Fruit fly (Drosophila melanogaster): ENCODE data around the gene CG33235.

CG33235 gene

DNA sequence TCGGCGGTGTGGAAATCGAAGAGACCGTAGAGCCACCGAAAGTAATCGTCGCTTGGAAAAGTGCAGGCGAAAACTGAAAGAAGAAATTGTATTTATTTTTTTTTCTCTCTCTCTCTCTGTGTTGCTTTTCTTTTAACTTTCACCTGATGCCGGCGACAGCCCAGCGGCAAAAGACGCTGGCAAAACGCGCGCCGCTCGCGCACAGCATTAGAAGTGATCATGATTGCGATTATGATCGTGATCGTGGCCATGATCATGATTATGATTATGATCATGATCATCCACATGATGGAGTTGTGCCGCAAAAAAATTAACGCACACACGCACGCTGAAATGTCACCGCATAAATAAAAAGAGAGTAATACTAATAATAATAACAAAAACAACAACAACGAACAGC lies 19.9 kb upstream of the CG33235 start:
- TF ChIP-seq pan (optimal IDR thresholded peaks at IDR 0.05) = no peak
- TF ChIP-seq psq (optimal IDR thresholded peaks at IDR 0.05) = no peak
- no peak for TF ChIP-seq EcR (GFP tag; optimal IDR thresholded peaks at IDR 0.05)
- no peak for TF ChIP-seq CG8478 (optimal IDR thresholded peaks at IDR 0.05)
- TF ChIP-seq usp (GFP tag; optimal IDR thresholded peaks at IDR 0.05) = no peak
- no peak for TF ChIP-seq Dll (optimal IDR thresholded peaks at IDR 0.05)

DNA sequence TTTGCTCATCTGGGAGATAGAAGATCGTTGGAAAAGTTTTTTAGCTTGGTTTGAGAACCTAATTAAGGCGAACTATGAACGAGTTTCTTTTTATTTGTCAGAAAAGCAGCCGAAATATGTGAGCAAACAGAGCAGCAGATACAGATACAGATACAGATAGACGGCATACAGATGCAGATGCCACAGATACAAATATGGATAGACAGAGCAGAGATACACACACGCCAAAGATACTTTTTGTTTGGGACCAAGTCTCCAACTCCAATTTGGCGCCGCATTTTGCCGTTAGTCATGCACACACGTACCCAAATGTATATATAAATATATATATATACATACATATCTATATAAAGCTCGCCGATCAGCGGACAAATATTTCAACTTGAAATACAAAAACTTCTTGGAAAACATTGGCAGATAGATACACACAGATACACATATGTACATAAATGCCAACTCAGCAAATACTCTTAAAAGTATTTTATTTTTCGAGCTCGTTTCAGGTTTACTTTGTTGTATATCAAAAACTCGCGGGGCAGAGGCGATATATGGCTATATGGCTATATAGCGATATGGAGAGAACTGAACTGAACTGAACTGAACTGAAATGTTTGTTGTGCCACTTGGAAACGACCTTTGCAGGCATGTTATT lies 18.9 kb upstream of the CG33235 start:
- TF ChIP-seq pan (optimal IDR thresholded peaks at IDR 0.05) (no peak), usp (GFP tag; optimal IDR thresholded peaks at IDR 0.05) (no peak), CG8478 (optimal IDR thresholded peaks at IDR 0.05) (no peak), psq (optimal IDR thresholded peaks at IDR 0.05) (no peak), Dll (optimal IDR thresholded peaks at IDR 0.05) (no peak), EcR (GFP tag; optimal IDR thresholded peaks at IDR 0.05) (no peak)

DNA sequence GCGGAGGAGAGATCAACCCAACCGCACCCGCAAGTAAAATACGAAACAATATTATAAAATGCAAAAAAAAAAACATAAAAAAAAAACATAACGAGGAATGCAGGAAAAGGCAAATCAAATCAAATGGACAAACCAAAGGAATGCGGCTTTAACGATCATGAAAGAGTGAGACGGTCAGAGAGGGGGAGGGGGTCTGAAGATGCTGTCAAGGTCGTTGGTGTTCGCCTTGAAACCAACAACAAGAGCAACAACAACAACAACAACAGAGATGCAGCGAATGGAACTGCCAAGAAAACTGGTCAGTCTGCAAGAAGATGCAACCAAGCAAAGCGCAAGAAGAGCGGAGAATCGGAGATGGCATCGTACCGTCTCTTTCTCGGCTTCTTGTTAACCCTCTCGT lies 14.8 kb upstream of the CG33235 start:
- no peak for TF ChIP-seq CG8478 (optimal IDR thresholded peaks at IDR 0.05)
- TF ChIP-seq EcR (GFP tag; optimal IDR thresholded peaks at IDR 0.05) = no peak
- no peak for TF ChIP-seq usp (GFP tag; optimal IDR thresholded peaks at IDR 0.05)
- no peak for TF ChIP-seq psq (optimal IDR thresholded peaks at IDR 0.05)
- no peak for TF ChIP-seq Dll (optimal IDR thresholded peaks at IDR 0.05)
- no peak for TF ChIP-seq pan (optimal IDR thresholded peaks at IDR 0.05)

DNA sequence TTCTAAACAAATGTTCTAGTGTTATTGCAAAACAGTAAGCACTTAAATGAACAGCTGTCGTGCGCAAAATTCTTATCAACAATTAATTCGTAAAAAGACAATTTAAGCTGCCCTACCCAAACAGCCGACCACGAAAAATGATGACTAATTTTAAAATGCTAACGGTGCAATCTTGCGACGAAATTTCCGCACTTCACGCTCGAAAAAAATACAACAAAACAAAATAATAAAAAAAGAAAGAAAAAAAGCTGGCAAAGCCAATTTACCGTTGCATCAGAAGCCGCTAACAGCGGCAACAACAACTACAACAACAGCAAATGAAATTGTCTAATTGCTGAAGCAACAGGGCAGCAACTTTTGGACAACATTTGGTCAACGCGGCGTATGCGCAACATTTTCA lies 12.3 kb upstream of the CG33235 start:
- TF ChIP-seq Dll (optimal IDR thresholded peaks at IDR 0.05) (no peak), pan (optimal IDR thresholded peaks at IDR 0.05) (no peak), CG8478 (optimal IDR thresholded peaks at IDR 0.05) (no peak), psq (optimal IDR thresholded peaks at IDR 0.05) (no peak), usp (GFP tag; optimal IDR thresholded peaks at IDR 0.05) (no peak), EcR (GFP tag; optimal IDR thresholded peaks at IDR 0.05) (no peak)

- TF ChIP-seq EcR (GFP tag; optimal IDR thresholded peaks at IDR 0.05) (no peak), usp (GFP tag; optimal IDR thresholded peaks at IDR 0.05) (no peak), pan (optimal IDR thresholded peaks at IDR 0.05) (no peak), Dll (optimal IDR thresholded peaks at IDR 0.05) (no peak), CG8478 (optimal IDR thresholded peaks at IDR 0.05) (no peak), psq (optimal IDR thresholded peaks at IDR 0.05) (no peak)
Observed at dm6 chrX:11501221-11501961, 10.0 kb upstream of the CG33235 start.

dm6 chrX:11500284-11500683 lies 8.9 kb upstream of the CG33235 start:
- no peak for TF ChIP-seq Dll (optimal IDR thresholded peaks at IDR 0.05)
- no peak for TF ChIP-seq EcR (GFP tag; optimal IDR thresholded peaks at IDR 0.05)
- no peak for TF ChIP-seq CG8478 (optimal IDR thresholded peaks at IDR 0.05)
- TF ChIP-seq pan (optimal IDR thresholded peaks at IDR 0.05) = no peak
- TF ChIP-seq usp (GFP tag; optimal IDR thresholded peaks at IDR 0.05) = no peak
- no peak for TF ChIP-seq psq (optimal IDR thresholded peaks at IDR 0.05)

DNA sequence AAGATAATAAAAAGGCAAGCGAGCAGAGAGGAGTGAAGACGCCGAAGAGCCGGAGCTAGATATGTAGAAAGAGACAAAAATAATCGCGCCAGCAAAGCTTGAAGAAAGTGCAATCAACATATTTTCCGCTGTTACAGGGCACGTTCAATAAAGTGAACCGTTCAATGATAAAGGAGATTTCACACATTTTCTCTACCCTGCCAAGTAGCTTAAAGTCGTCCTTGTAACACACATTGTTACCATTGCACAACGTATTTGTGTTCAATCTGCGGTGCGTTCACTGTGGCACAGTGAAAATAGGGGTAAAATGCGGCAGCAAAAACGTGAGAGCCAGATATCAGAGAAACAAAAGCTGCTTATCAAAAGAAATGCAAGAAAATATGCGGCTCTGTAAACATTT lies 8.1 kb upstream of the CG33235 start:
- TF ChIP-seq usp (GFP tag; optimal IDR thresholded peaks at IDR 0.05) (no peak), pan (optimal IDR thresholded peaks at IDR 0.05) (no peak), CG8478 (optimal IDR thresholded peaks at IDR 0.05) (no peak), EcR (GFP tag; optimal IDR thresholded peaks at IDR 0.05) (no peak), psq (optimal IDR thresholded peaks at IDR 0.05) (no peak), Dll (optimal IDR thresholded peaks at IDR 0.05) (no peak)

DNA sequence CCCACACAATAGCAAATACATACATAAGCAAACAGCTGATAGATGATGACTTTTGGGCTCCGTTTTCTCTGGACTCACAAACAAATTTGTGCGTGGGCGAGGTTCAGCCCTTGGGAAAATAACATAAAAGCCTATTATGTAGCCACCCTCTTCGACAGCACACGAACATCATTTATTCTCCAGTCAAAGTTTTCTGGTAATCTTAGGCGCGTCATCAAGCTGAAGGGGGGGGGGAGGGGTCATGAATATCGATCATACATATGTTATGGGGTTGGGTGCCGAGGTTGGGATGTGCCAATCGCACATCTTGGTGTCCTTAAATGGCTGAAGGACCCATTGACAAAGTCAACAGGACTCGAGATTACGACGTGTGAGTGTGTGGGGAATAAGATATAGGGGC lies 6.8 kb upstream of the CG33235 start:
- no peak for TF ChIP-seq Dll (optimal IDR thresholded peaks at IDR 0.05)
- no peak for TF ChIP-seq usp (GFP tag; optimal IDR thresholded peaks at IDR 0.05)
- no peak for TF ChIP-seq psq (optimal IDR thresholded peaks at IDR 0.05)
- no peak for TF ChIP-seq EcR (GFP tag; optimal IDR thresholded peaks at IDR 0.05)
- no peak for TF ChIP-seq pan (optimal IDR thresholded peaks at IDR 0.05)
- TF ChIP-seq CG8478 (optimal IDR thresholded peaks at IDR 0.05) = no peak

DNA sequence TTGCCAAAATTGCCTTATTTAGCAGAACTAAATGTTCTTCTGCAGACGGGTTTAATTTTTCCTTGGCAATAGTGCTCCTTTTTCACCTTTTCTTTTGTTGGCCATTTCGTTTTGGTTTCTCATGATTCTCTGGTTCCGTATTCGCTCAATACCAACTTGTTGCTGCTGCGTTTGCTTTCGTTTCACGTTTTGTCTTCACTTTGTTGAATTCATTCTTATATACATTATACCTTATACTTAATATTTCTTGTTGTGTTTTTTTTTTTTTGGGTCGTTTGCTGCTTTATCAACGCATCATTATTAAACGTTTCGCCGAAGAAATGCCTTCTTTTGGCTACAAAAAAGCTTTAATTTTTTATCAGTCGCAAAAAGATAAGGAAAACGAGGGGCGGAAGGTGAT lies 4.9 kb upstream of the CG33235 start:
- TF ChIP-seq Dll (optimal IDR thresholded peaks at IDR 0.05) = no peak
- no peak for TF ChIP-seq usp (GFP tag; optimal IDR thresholded peaks at IDR 0.05)
- no peak for TF ChIP-seq pan (optimal IDR thresholded peaks at IDR 0.05)

DNA sequence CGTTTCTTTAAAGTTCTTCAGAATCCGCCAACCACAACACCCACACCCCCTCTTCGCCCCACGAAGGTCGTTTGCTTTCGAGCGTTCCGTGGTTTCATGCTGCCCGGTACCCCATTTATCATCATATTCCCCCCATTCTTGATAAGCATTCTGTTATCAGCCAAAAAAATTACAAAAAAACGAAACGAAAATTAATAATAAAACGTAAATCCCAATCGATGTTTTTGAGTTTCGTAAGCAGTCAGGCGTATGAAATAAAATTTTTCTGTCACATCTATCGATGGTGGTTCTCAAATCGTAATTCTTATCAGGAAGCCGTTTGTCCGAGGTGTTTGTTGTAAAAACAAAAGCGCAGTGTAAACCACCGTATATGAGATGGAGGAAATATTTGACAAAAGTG lies 4.1 kb upstream of the CG33235 start:
- no peak for TF ChIP-seq EcR (GFP tag; optimal IDR thresholded peaks at IDR 0.05)
- no peak for TF ChIP-seq Dll (optimal IDR thresholded peaks at IDR 0.05)
- TF ChIP-seq CG8478 (optimal IDR thresholded peaks at IDR 0.05) = no peak
- TF ChIP-seq psq (optimal IDR thresholded peaks at IDR 0.05) = no peak
- no peak for TF ChIP-seq pan (optimal IDR thresholded peaks at IDR 0.05)
- TF ChIP-seq usp (GFP tag; optimal IDR thresholded peaks at IDR 0.05) = no peak

- TF ChIP-seq Dll (optimal IDR thresholded peaks at IDR 0.05) (no peak), CG8478 (optimal IDR thresholded peaks at IDR 0.05) (no peak), EcR (GFP tag; optimal IDR thresholded peaks at IDR 0.05) (no peak), usp (GFP tag; optimal IDR thresholded peaks at IDR 0.05) (no peak), pan (optimal IDR thresholded peaks at IDR 0.05) (peak; percentile 18)
Observed at dm6 chrX:11494731-11495277, 3.4 kb upstream of the CG33235 start.

- no peak for TF ChIP-seq usp (GFP tag; optimal IDR thresholded peaks at IDR 0.05)
- no peak for TF ChIP-seq psq (optimal IDR thresholded peaks at IDR 0.05)
- no peak for TF ChIP-seq EcR (GFP tag; optimal IDR thresholded peaks at IDR 0.05)
- TF ChIP-seq pan (optimal IDR thresholded peaks at IDR 0.05) = no peak
- no peak for TF ChIP-seq Dll (optimal IDR thresholded peaks at IDR 0.05)
- no peak for TF ChIP-seq CG8478 (optimal IDR thresholded peaks at IDR 0.05)
Observed at dm6 chrX:11492916-11493590, 1.7 kb upstream of the CG33235 start, which contains the start of gene Drak. TSS of gene Drak (plus strand) at chrX:11493135.

Measured in whole organism.